Fruit fly (Drosophila melanogaster): ENCODE data around the gene DZIP1.

dm6 chr3R:24467237-24467636 lies 47.8 kb upstream of the DZIP1 start:
- TF ChIP-seq CG10348 (GFP tag; IDR thresholded peaks at IDR 0.05) (no peak), Ets98B (GFP tag; IDR thresholded peaks at IDR 0.05) (no peak), CG14655 (GFP tag; optimal IDR thresholded peaks at IDR 0.05) (no peak), CG15710 (tag; optimal IDR thresholded peaks at IDR 0.05) (no peak), CG12605 (GFP tag; IDR thresholded peaks at IDR 0.05) (no peak), Pif1A (GFP tag; optimal IDR thresholded peaks at IDR 0.05) (no peak)
